Worm (Caenorhabditis elegans) whole organism, mixed stage, embryonic: Measurements from ENCODE around the gene ptp-2.

ENCODE experiments used
- bed-3 ChIP-seq: fragments of 200-800 bp; sonication (Bioruptor generic); optimal IDR thresholded peaks from 3 replicates; lab custom pipeline; 2018; ENCODE audit warnings: mild to moderate bottlenecking, missing genetic modification characterization, moderate library complexity, missing compliant biosample characterization
- blmp-1 ChIP-seq: fragments of 150-350 bp; optimal IDR thresholded peaks from 2 replicates; lab custom pipeline; 2014; ENCODE audit warnings: missing biosample characterization, missing genetic modification characterization
- ceh-39 ChIP-seq: fragments of 150-350 bp; optimal IDR thresholded peaks from 2 replicates; lab custom pipeline; 2014; ENCODE audit warnings: missing biosample characterization, missing genetic modification characterization
- ceh-43 ChIP-seq: fragments of 200-800 bp; sonication (Bioruptor generic); optimal IDR thresholded peaks from 2 replicates; lab custom pipeline; 2018; ENCODE audit warnings: mild to moderate bottlenecking, missing genetic modification characterization, moderate library complexity, missing compliant biosample characterization
- ceh-83 ChIP-seq: fragments of 200-800 bp; sonication (Bioruptor generic); optimal IDR thresholded peaks from 2 replicates; lab custom pipeline; 2018; ENCODE audit warnings: mild to moderate bottlenecking, missing genetic modification characterization, missing compliant biosample characterization
- ces-1 ChIP-seq: fragments of 150-350 bp; optimal IDR thresholded peaks from 2 replicates; lab custom pipeline; 2014; ENCODE audit warnings: missing biosample characterization, missing genetic modification reagents, missing genetic modification characterization
- cnd-1 ChIP-seq: fragments of 200-800 bp; sonication (Bioruptor generic); optimal IDR thresholded peaks from 2 replicates; lab custom pipeline; 2018; ENCODE audit warnings: mild to moderate bottlenecking, missing genetic modification characterization, missing compliant biosample characterization
- drap-1 ChIP-seq: fragments of 200-800 bp; sonication (Bioruptor generic); optimal IDR thresholded peaks from 3 replicates; lab custom pipeline; 2018; ENCODE audit warnings: mild to moderate bottlenecking, missing genetic modification characterization, missing compliant biosample characterization
- elt-1 ChIP-seq: sonication (generic microtip); optimal IDR thresholded peaks from 2 replicates; lab custom pipeline; 2017; ENCODE audit warnings: missing genetic modification characterization, mild to moderate bottlenecking, missing compliant biosample characterization, antibody characterized with exemption, moderate library complexity, borderline replicate concordance; ENCODE audit not compliant: insufficient read depth
- elt-3 ChIP-seq: fragments of 150-350 bp; optimal IDR thresholded peaks from 2 replicates; lab custom pipeline; 2014; ENCODE audit warnings: missing biosample characterization, missing genetic modification characterization
- flh-1 ChIP-seq: fragments of 200-800 bp; sonication (Bioruptor generic); optimal IDR thresholded peaks from 2 replicates; lab custom pipeline; 2018; ENCODE audit warnings: mild to moderate bottlenecking, missing genetic modification characterization, moderate library complexity, missing compliant biosample characterization
- hlh-1 ChIP-seq: fragments of 150-350 bp; optimal IDR thresholded peaks from 2 replicates; lab custom pipeline; 2014; ENCODE audit warnings: missing biosample characterization, missing genetic modification reagents, missing genetic modification characterization
- lin-13 ChIP-seq: fragments of 150-350 bp; optimal IDR thresholded peaks from 2 replicates; lab custom pipeline; 2014; ENCODE audit warnings: missing biosample characterization, missing genetic modification characterization
- lin-32 ChIP-seq: fragments of 200-800 bp; sonication (Bioruptor generic); optimal IDR thresholded peaks from 2 replicates; lab custom pipeline; 2018; ENCODE audit warnings: mild to moderate bottlenecking, missing genetic modification characterization, missing compliant biosample characterization
- lsy-2 ChIP-seq: fragments of 150-350 bp; optimal IDR thresholded peaks from 2 replicates; lab custom pipeline; 2014; ENCODE audit warnings: missing biosample characterization, missing genetic modification characterization
- mab-5 ChIP-seq: fragments of 150-350 bp; optimal IDR thresholded peaks from 2 replicates; lab custom pipeline; 2014; ENCODE audit warnings: missing biosample characterization, missing genetic modification characterization
- mep-1 ChIP-seq: fragments of 150-350 bp; optimal IDR thresholded peaks from 2 replicates; lab custom pipeline; 2017; ENCODE audit warnings: missing biosample characterization, missing genetic modification reagents, missing genetic modification characterization, inconsistent platforms
- mls-2 ChIP-seq: sonication (generic microtip); optimal IDR thresholded peaks from 2 replicates; lab custom pipeline; 2016; ENCODE audit warnings: mild to moderate bottlenecking, missing genetic modification characterization, moderate library complexity, missing compliant biosample characterization
- nhr-12 ChIP-seq: fragments of 150-350 bp; optimal IDR thresholded peaks from 2 replicates; lab custom pipeline; 2014; ENCODE audit warnings: missing biosample characterization, missing genetic modification characterization
- nhr-2 ChIP-seq: fragments of 150-350 bp; optimal IDR thresholded peaks from 2 replicates; lab custom pipeline; 2014; ENCODE audit warnings: missing biosample characterization, missing genetic modification characterization
- nhr-237 ChIP-seq: fragments of 150-350 bp; optimal IDR thresholded peaks from 2 replicates; lab custom pipeline; 2014; ENCODE audit warnings: missing biosample characterization, missing genetic modification characterization
- nhr-28 ChIP-seq: fragments of 150-350 bp; optimal IDR thresholded peaks from 2 replicates; lab custom pipeline; 2014; ENCODE audit warnings: missing biosample characterization, missing genetic modification characterization
- nhr-76 ChIP-seq: sonication (generic microtip); optimal IDR thresholded peaks from 2 replicates; lab custom pipeline; 2017; ENCODE audit warnings: missing biosample characterization, missing genetic modification characterization
- pha-4 ChIP-seq: fragments of 150-350 bp; optimal IDR thresholded peaks from 2 replicates; lab custom pipeline; 2018; ENCODE audit warnings: missing biosample characterization, missing genetic modification reagents, missing genetic modification characterization
- sem-2 ChIP-seq: fragments of 200-800 bp; sonication (Bioruptor generic); optimal IDR thresholded peaks from 2 replicates; lab custom pipeline; 2018; ENCODE audit warnings: mild to moderate bottlenecking, missing genetic modification characterization, missing compliant biosample characterization
- sptf-1 ChIP-seq: sonication (generic microtip); optimal IDR thresholded peaks from 2 replicates; lab custom pipeline; 2017; ENCODE audit warnings: mild to moderate bottlenecking, missing genetic modification characterization, moderate library complexity, missing compliant biosample characterization
- tbx-8 ChIP-seq: fragments of 200-800 bp; sonication (Bioruptor generic); optimal IDR thresholded peaks from 2 replicates; lab custom pipeline; 2018; ENCODE audit warnings: mild to moderate bottlenecking, missing genetic modification characterization, moderate library complexity, missing compliant biosample characterization
- unc-120 ChIP-seq: sonication (generic microtip); optimal IDR thresholded peaks from 2 replicates; lab custom pipeline; 2017; ENCODE audit warnings: missing genetic modification characterization, missing compliant biosample characterization; ENCODE audit not compliant: poor library complexity, severe bottlenecking
- unc-39 ChIP-seq: fragments of 150-350 bp; optimal IDR thresholded peaks from 2 replicates; lab custom pipeline; 2014; ENCODE audit warnings: missing biosample characterization, missing genetic modification characterization
- unc-62 ChIP-seq: fragments of 150-350 bp; optimal IDR thresholded peaks from 2 replicates; lab custom pipeline; 2014; ENCODE audit warnings: missing biosample characterization, missing genetic modification reagents, missing genetic modification characterization
- zip-8 ChIP-seq: fragments of 150-350 bp; optimal IDR thresholded peaks from 2 replicates; lab custom pipeline; 2014; ENCODE audit warnings: missing biosample characterization, missing genetic modification characterization
- ztf-11 ChIP-seq: fragments of 150-350 bp; optimal IDR thresholded peaks from 2 replicates; lab custom pipeline; 2014; ENCODE audit warnings: missing biosample characterization, missing genetic modification characterization

Gene ptp-2

DNA sequence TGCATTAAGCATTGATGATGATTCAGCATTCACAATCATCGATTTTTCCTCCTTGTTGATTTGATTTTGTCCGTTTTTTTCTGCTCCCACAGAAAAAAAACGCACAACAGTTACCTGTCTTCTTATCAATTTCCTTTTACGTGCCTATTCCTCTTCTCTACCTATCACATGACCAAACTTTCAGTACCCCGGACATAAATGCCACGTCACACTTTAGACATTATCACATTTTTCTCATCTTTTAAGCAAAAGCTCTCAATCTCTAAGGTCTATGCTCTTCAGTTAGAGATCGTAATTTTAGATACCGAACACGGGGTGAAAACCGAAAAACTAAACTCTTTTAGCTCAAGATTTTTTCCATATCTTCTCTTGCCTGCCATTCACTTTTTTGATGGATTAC, 17.6 kb downstream of the ptp-2 start:
- TF ChIP-seq hlh-1 = no peak
- TF ChIP-seq ztf-11 (tag; lab: Kevin White, UChicago) = no peak
- TF ChIP-seq nhr-12 (tag; lab: Kevin White, UChicago) = no peak
- no peak for TF ChIP-seq sptf-1
- TF ChIP-seq zip-8 = no peak
- no peak for TF ChIP-seq ces-1 (GFP tag; lab: Kevin White, UChicago)
- TF ChIP-seq nhr-28 (tag; lab: Kevin White, UChicago) = no peak
- TF ChIP-seq blmp-1 (tag; lab: Kevin White, UChicago) = no peak
- no peak for TF ChIP-seq ceh-39
- no peak for TF ChIP-seq cnd-1 (tag; lab: Kevin White, UChicago)
- TF ChIP-seq elt-3 (tag; lab: Kevin White, UChicago) = no peak
- no peak for TF ChIP-seq nhr-76 (tag; lab: Kevin White, UChicago)
- no peak for TF ChIP-seq pha-4
- TF ChIP-seq unc-62 (GFP tag; lab: Kevin White, UChicago) = no peak
- TF ChIP-seq sem-2 (GFP tag; lab: Kevin White, UChicago) = no peak
- TF ChIP-seq flh-1 (GFP tag; lab: Kevin White, UChicago) = no peak
- no peak for TF ChIP-seq nhr-2
- no peak for TF ChIP-seq lsy-2 (tag; lab: Kevin White, UChicago)
- TF ChIP-seq, all 35 proteins: peak for 0

DNA sequence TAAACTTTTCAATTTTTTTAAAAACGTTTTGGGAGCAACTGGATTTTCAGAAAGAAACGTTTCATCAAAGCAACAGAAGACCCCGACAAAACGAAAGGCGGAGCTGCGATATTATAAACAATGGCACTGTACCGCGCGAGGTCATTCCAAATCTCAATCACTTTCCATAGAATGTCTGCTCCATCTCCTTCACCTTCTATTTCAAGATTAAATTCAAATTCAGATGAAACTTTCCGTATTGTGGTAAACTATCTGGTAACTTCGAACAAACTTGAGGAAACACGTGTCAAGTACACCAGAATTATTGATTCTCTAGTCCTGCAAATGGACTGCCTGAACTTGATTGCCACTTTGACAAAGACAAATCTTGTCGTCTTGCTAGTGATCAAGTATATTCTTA, 22.4 kb downstream of the ptp-2 start, which contains the start of gene F28B12.6:
Gene F28B12.6, plus strand, starts transcription at position 49 of the 400 bp plus-strand sequence.
- no peak for TF ChIP-seq flh-1 (GFP tag; lab: Kevin White, UChicago)
- TF ChIP-seq tbx-8 (GFP tag; lab: Kevin White, UChicago) = no peak
- no peak for TF ChIP-seq nhr-12 (tag; lab: Kevin White, UChicago)
- no peak for TF ChIP-seq ces-1 (GFP tag; lab: Kevin White, UChicago)
- no peak for TF ChIP-seq ztf-11 (tag; lab: Kevin White, UChicago)
- no peak for TF ChIP-seq elt-1 (tag; lab: Kevin White, UChicago)
- TF ChIP-seq mls-2 (tag; lab: Kevin White, UChicago) = no peak
- no peak for TF ChIP-seq mep-1 (tag; lab: Kevin White, UChicago)
- no peak for TF ChIP-seq ceh-39
- TF ChIP-seq sptf-1 = no peak
- TF ChIP-seq ceh-83 (GFP tag; lab: Kevin White, UChicago) = no peak
- TF ChIP-seq lsy-2 (tag; lab: Kevin White, UChicago) = no peak
- no peak for TF ChIP-seq cnd-1 (tag; lab: Kevin White, UChicago)
- TF ChIP-seq unc-39 (tag; lab: Kevin White, UChicago) = no peak

DNA sequence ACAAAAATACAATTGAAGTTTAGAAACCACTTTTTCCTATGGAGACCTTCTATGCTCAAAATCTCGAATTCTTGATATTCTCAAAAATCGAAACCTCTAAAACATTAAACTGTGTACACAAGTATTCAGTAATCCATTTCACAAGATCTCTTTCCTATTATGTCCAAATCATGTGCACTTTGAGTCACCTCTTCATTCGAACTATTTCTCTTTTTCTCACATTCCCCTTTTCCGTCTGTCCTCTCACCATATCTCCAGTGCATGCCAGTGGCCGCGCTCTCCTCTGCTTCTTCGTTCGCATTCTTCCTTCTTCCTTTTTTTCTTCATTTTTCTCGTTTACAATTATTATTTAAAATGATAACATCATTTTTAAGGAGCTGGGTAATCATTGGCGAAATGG, 24.1 kb downstream of the ptp-2 start, which contains the start of gene F28B12.1:
Gene F28B12.1, plus strand, starts transcription at position 335 of the 400 bp plus-strand sequence.
- TF ChIP-seq nhr-237 (no peak), drap-1 (GFP tag; lab: Kevin White, UChicago) (no peak), bed-3 (GFP tag; lab: Kevin White, UChicago) (no peak), elt-3 (tag; lab: Kevin White, UChicago) (no peak), ces-1 (GFP tag; lab: Kevin White, UChicago) (no peak), ceh-43 (GFP tag; lab: Kevin White, UChicago) (no peak), sptf-1 (no peak), lsy-2 (tag; lab: Kevin White, UChicago) (no peak), ceh-39 (no peak), lin-32 (GFP tag; lab: Kevin White, UChicago) (no peak), nhr-12 (tag; lab: Kevin White, UChicago) (no peak), mab-5 (tag; lab: Kevin White, UChicago) (no peak), hlh-1 (no peak)
- TF ChIP-seq, all 35 proteins: peak for 0

DNA sequence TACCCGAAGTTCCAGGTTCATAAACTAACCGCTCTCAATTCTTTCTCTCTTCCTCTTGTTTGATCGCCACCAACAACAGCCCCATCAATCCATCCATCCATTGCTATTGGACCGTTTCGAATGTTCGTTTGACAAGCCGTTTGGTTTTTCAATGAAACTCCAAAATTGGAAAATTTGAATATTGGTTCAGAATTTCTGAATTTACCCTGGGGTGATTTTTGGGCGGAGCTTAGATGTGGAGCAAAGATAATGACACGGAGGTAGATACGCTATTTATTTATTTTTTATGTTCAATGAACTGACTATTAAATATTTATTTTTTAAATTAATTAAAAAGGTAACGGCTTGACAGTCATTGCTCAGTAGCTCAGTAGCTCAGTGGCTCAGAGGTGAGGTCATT, 25.8 kb downstream of the ptp-2 start, which contains the start of gene B0034.2:
Gene B0034.2, minus strand, starts transcription at position 101 of the 400 bp plus-strand sequence.
- TF ChIP-seq ceh-39 = no peak
- no peak for TF ChIP-seq lsy-2 (tag; lab: Kevin White, UChicago)
- TF ChIP-seq ceh-43 (GFP tag; lab: Kevin White, UChicago) = no peak
- no peak for TF ChIP-seq hlh-1
- no peak for TF ChIP-seq unc-39 (tag; lab: Kevin White, UChicago)
- no peak for TF ChIP-seq zip-8
- TF ChIP-seq lin-13 = no peak
- no peak for TF ChIP-seq ces-1 (GFP tag; lab: Kevin White, UChicago)
- no peak for TF ChIP-seq bed-3 (GFP tag; lab: Kevin White, UChicago)
- no peak for TF ChIP-seq tbx-8 (GFP tag; lab: Kevin White, UChicago)

DNA sequence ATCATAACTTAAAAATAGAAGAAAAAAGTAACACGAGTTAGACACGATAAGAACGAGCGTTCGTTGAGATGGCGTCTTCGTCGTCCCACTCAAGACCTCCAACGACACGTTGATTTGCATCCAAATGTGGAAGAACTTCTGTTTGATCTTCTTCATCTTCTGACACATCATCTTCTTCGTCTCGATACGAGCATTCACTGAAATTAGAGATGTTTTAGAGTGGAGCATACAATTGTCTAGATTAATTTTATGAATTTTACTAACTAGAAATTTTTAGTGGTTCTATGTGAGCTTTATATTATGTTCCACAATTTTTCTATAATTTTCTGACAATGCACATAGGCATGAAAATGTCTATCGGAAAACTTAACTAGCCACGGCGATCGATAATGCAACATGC, 27.4 kb downstream of the ptp-2 start:
- TF ChIP-seq elt-3 (tag; lab: Kevin White, UChicago) = no peak
- no peak for TF ChIP-seq lin-32 (GFP tag; lab: Kevin White, UChicago)
- TF ChIP-seq nhr-12 (tag; lab: Kevin White, UChicago) = no peak
- no peak for TF ChIP-seq elt-1 (tag; lab: Kevin White, UChicago)
- TF ChIP-seq mep-1 (tag; lab: Kevin White, UChicago) = no peak
- TF ChIP-seq unc-120 = no peak
- TF ChIP-seq drap-1 (GFP tag; lab: Kevin White, UChicago) = no peak
- TF ChIP-seq blmp-1 (tag; lab: Kevin White, UChicago) = no peak
- no peak for TF ChIP-seq lin-13
